Worm (Caenorhabditis elegans): Measurements from ENCODE around the gene lpr-4.

lpr-4 gene

DNA sequence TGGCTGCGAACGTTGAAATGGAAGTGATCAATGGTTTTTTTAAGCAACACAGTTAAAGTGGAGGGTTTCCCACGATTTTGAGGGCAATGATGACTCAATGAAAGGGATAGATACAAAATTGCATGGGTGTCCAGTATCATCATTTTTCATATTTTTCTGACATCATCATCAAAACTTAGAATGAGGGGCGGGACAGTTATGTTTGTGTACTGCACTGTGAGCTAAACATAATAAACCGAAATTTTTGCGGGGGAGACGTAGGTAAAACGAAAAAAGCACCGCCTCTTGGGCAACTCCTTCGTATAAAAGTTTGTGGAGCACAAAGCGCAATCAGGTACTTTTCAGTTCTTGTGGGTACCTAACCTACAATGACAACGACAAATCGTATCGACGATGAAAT is 11.3 kb upstream of the lpr-4 start, which contains the start of gene C09F12.2:
Gene C09F12.2, plus strand, starts transcription at position 301 of the 400 bp plus-strand sequence.
- no peak for TF ChIP-seq unc-62 (GFP tag; optimal IDR thresholded peaks at IDR 0.05)

DNA sequence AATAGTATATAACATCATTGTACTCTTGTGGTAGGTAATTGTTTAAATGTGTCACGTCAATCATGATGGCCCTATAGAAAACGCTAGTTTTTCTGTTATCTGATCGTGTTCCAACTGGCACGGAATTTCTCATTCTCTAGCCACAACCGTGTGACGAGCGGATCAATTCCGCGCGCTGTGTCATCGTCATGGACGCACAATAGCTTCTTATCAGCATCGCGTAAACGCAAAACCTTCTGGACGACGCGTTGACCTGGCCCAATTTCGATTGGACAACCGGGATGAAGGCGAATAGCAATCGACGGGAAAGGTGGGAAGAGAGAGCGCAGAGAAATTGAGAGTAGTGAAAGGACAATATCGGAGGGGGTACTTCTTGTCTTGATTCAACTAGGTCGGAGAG is 7.9 kb upstream of the lpr-4 start, which contains the start of gene lpr-3:
Gene lpr-3, plus strand, starts transcription at position 374 of the 400 bp plus-strand sequence.
- TF ChIP-seq unc-62 (GFP tag; optimal IDR thresholded peaks at IDR 0.05), result no peak

DNA sequence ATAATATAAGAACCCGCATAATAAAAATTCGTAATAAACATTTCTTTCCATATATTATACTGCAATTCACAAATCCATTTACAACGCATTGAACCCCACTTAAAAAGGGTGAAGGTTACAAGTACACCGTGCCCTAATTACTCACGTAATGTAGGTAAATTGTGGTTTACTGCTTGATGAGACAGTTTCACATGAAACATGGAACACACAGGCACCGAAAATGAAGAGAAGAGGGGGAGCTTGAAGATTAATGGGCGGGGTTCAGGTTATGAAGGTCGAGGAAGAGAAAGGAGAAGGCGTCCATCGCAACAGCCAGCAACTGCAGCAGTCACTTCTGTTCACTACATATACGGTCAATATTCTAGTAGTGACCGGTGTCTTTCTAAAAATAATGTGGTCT is 5.2 kb upstream of the lpr-4 start, which contains the start of gene lpr-6:
Gene lpr-6, plus strand, starts transcription at position 251 of the 400 bp plus-strand sequence.
- no peak for TF ChIP-seq unc-62 (GFP tag; optimal IDR thresholded peaks at IDR 0.05)

ce11 chrX:11060940-11061339 is 4.0 kb upstream of the lpr-4 start:
- no peak for TF ChIP-seq unc-62 (GFP tag; optimal IDR thresholded peaks at IDR 0.05)

DNA sequence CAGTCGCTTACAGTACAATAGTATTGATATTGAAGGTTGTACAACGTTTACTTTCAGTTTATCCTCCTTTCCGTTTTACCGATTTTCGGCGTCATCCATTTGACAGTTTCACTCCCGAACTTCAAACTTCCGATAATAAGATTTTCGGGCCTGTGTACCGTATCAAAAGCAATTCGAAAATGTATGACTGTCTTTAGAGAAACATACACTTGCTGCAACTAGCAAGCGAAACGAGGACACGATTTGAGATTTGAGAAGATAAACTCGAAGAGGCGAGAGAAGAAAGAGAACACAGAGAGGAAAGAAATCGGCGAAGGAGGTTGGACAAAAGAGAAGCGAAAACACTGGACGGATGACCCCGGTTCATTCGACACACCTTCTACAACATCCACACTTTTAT is 3.0 kb upstream of the lpr-4 start, which contains the start of gene lpr-5:
Gene lpr-5, plus strand, starts transcription at position 220 of the 400 bp plus-strand sequence.
- no peak for TF ChIP-seq unc-62 (GFP tag; optimal IDR thresholded peaks at IDR 0.05)

ce11 chrX:11067256-11067655 is 2.3 kb downstream of the lpr-4 start:
- TF ChIP-seq unc-62 (GFP tag; optimal IDR thresholded peaks at IDR 0.05), result no peak

ce11 chrX:11068334-11068733 is 3.4 kb downstream of the lpr-4 start, which contains the start of gene apt-9:
TSS of gene apt-9 (plus strand) at chrX:11068527.
- TF ChIP-seq unc-62 (GFP tag; optimal IDR thresholded peaks at IDR 0.05), result no peak

ce11 chrX:11072701-11073100 is 7.8 kb downstream of the lpr-4 start:
- no peak for TF ChIP-seq unc-62 (GFP tag; optimal IDR thresholded peaks at IDR 0.05)

- no peak for TF ChIP-seq unc-62 (GFP tag; optimal IDR thresholded peaks at IDR 0.05)
These were observed 8.4 kb downstream of the lpr-4 start, which contains the start of gene W04G3.5 for ce11 chrX:11073358-11073757. TSS of gene W04G3.5 (plus strand) at chrX:11073658.

DNA sequence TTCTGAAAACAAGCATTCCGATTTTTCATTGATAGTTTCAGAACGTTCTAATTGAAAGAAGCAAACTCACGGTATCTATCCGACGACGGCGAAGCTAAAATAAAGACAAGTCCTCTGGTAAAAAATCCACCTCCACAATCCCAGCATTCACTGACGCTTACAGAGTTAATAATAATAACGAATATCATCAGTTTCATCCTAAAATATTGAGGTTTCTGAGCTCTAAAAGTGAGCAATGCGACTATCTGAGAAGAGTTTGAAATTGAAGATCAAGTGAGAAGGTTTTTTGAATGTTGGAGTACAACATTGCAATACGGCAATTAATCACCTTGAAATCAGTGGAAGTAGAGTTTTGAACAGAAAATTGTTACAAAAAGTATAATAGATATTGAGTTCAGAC is 11.6 kb downstream of the lpr-4 start, which contains the start of gene W04G3.12:
Gene W04G3.12, minus strand, starts transcription at position 311 of the 400 bp plus-strand sequence.
- TF ChIP-seq unc-62 (GFP tag; optimal IDR thresholded peaks at IDR 0.05), result no peak

ce11 chrX:11078150-11078549 is 13.2 kb downstream of the lpr-4 start, which contains the start of gene W04G3.10:
TSS of gene W04G3.10 (minus strand) at chrX:11078250.
- TF ChIP-seq unc-62 (GFP tag; optimal IDR thresholded peaks at IDR 0.05), result no peak

ce11 chrX:11079667-11080066 is 14.7 kb downstream of the lpr-4 start, which contains the start of gene W04G3.13:
TSS of gene W04G3.13 (minus strand) at chrX:11079767.
- TF ChIP-seq unc-62 (GFP tag; optimal IDR thresholded peaks at IDR 0.05), result no peak

- no peak for TF ChIP-seq unc-62 (GFP tag; optimal IDR thresholded peaks at IDR 0.05)
These were observed 15.3 kb downstream of the lpr-4 start, which contains the start of gene sulp-7 for ce11 chrX:11080170-11080728. TSS of gene sulp-7 (plus strand) at chrX:11080678.

DNA sequence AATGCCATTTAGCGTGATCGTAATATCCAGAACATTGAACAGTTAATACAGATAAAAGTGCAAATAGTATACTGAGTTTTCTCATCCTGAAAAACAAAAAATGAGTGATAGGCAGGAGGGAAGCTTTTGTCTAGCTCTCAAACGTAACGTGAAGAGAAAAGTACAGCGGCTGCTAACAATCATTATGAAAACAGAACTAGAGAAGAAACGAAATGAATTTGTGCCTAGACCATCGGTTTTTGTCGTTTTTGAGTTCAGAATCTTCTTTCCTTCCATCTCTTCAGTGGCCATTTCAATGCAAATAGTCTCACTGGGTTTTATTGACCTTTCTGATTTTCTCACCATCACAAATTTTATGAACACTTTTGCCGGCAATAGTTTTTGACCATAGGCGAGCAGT is 20.2 kb downstream of the lpr-4 start, which contains the start of gene W04G3.7:
Gene W04G3.7, minus strand, starts transcription at position 101 of the 400 bp plus-strand sequence.
- TF ChIP-seq unc-62 (GFP tag; optimal IDR thresholded peaks at IDR 0.05), result no peak

ce11 chrX:11088952-11089351 is 24.0 kb downstream of the lpr-4 start, which contains the start of gene W04G3.11:
TSS of gene W04G3.11 (plus strand) at chrX:11089195.
- TF ChIP-seq unc-62 (GFP tag; optimal IDR thresholded peaks at IDR 0.05), result no peak

DNA sequence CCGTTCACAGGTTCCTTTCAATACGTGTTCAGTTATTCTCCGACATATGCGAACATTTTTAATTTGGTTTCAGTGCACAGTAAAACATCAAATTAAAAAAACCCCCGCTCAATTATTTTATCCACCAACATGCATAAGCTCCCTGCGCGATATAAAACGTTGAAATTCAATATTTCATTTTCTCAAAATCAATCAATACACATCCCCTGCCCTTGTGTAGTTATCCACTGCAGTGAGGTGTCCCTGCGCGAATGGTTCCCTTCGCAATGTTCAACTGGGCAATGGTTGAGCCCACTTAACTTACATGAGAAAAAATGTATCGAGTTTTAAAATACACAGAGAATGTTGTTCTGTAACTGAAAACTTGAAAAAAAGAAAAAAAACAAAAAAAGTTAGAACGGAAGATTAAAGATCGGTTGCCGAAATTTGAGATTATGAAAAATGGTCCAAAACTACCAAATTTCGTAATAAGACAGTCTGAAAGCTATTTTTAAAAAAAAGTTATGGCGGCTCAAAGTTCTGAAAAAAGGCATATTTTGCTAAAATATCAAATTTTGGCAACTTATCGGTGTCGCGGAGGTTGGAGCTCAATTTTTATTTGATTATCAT is 29.2 kb downstream of the lpr-4 start:
- peak; percentile 69 for TF ChIP-seq unc-62 (GFP tag; optimal IDR thresholded peaks at IDR 0.05)

ce11 chrX:11095480-11095879 is 30.6 kb downstream of the lpr-4 start:
- TF ChIP-seq unc-62 (GFP tag; optimal IDR thresholded peaks at IDR 0.05), result no peak
